Fruit fly (Drosophila melanogaster): ENCODE measurements around the gene Swip-1.

Gene Swip-1

dm6 chr2L:18945765-18946552 is 41.1 kb downstream of the Swip-1 start, which contains the start of gene CG46304:
CG46304 (plus strand) TSS chr2L:18946305.
- peak in 1 of 2 experiments; percentile 85 for TF ChIP-seq EcR (GFP tag; optimal IDR thresholded peaks at IDR 0.05)
- no peak for TF ChIP-seq psq (optimal IDR thresholded peaks at IDR 0.05)

- peak in 1 of 2 experiments; percentile 25 for TF ChIP-seq EcR (GFP tag; optimal IDR thresholded peaks at IDR 0.05)
- TF ChIP-seq Dll (optimal IDR thresholded peaks at IDR 0.05): peak; percentile 3
- TF ChIP-seq CG8478 (optimal IDR thresholded peaks at IDR 0.05): peak; percentile 75
- no peak for TF ChIP-seq pan (optimal IDR thresholded peaks at IDR 0.05)
- no peak for TF ChIP-seq usp (GFP tag; optimal IDR thresholded peaks at IDR 0.05)
- TF ChIP-seq psq (optimal IDR thresholded peaks at IDR 0.05): no peak
Measured at dm6 chr2L:18944175-18945012, 42.7 kb downstream of the Swip-1 start.

- TF ChIP-seq usp (GFP tag; optimal IDR thresholded peaks at IDR 0.05): no peak
- TF ChIP-seq psq (optimal IDR thresholded peaks at IDR 0.05): no peak
- no peak for TF ChIP-seq pan (optimal IDR thresholded peaks at IDR 0.05)
- TF ChIP-seq EcR (GFP tag; optimal IDR thresholded peaks at IDR 0.05): no peak
- TF ChIP-seq Dll (optimal IDR thresholded peaks at IDR 0.05): no peak
- TF ChIP-seq CG8478 (optimal IDR thresholded peaks at IDR 0.05): no peak
Measured at dm6 chr2L:18943797-18944174, 43.3 kb downstream of the Swip-1 start, which contains the start of gene ssp3. ssp3 (minus strand) TSS chr2L:18943960.

- TF ChIP-seq CG8478 (optimal IDR thresholded peaks at IDR 0.05) (no peak), usp (GFP tag; optimal IDR thresholded peaks at IDR 0.05) (no peak), pan (optimal IDR thresholded peaks at IDR 0.05) (no peak), EcR (GFP tag; optimal IDR thresholded peaks at IDR 0.05) (no peak), Dll (optimal IDR thresholded peaks at IDR 0.05) (no peak), psq (optimal IDR thresholded peaks at IDR 0.05) (no peak)
Measured at dm6 chr2L:18943309-18943708, 43.8 kb downstream of the Swip-1 start.

dm6 chr2L:18936056-18936455 is 51.0 kb downstream of the Swip-1 start:
- TF ChIP-seq CG8478 (optimal IDR thresholded peaks at IDR 0.05): peak; percentile 92
- no peak for TF ChIP-seq Dll (optimal IDR thresholded peaks at IDR 0.05)

- TF ChIP-seq usp (GFP tag; optimal IDR thresholded peaks at IDR 0.05) (no peak), CG8478 (optimal IDR thresholded peaks at IDR 0.05) (no peak), pan (optimal IDR thresholded peaks at IDR 0.05) (no peak), EcR (GFP tag; optimal IDR thresholded peaks at IDR 0.05) (no peak), psq (optimal IDR thresholded peaks at IDR 0.05) (no peak), Dll (optimal IDR thresholded peaks at IDR 0.05) (no peak)
Measured at dm6 chr2L:18934588-18934987, 52.5 kb downstream of the Swip-1 start.

- TF ChIP-seq psq (optimal IDR thresholded peaks at IDR 0.05): no peak
- TF ChIP-seq usp (GFP tag; optimal IDR thresholded peaks at IDR 0.05): no peak
- no peak for TF ChIP-seq CG8478 (optimal IDR thresholded peaks at IDR 0.05)
Measured at dm6 chr2L:18933867-18934266, 53.2 kb downstream of the Swip-1 start.

dm6 chr2L:18930352-18931122 is 56.5 kb downstream of the Swip-1 start:
- TF ChIP-seq usp (GFP tag; optimal IDR thresholded peaks at IDR 0.05): no peak
- no peak for TF ChIP-seq pan (optimal IDR thresholded peaks at IDR 0.05)
- no peak for TF ChIP-seq EcR (GFP tag; optimal IDR thresholded peaks at IDR 0.05)
- no peak for TF ChIP-seq CG8478 (optimal IDR thresholded peaks at IDR 0.05)
- TF ChIP-seq Dll (optimal IDR thresholded peaks at IDR 0.05): no peak
- TF ChIP-seq psq (optimal IDR thresholded peaks at IDR 0.05): no peak

dm6 chr2L:18929595-18929994 is 57.5 kb downstream of the Swip-1 start:
- TF ChIP-seq Dll (optimal IDR thresholded peaks at IDR 0.05) (no peak), usp (GFP tag; optimal IDR thresholded peaks at IDR 0.05) (no peak), psq (optimal IDR thresholded peaks at IDR 0.05) (no peak), EcR (GFP tag; optimal IDR thresholded peaks at IDR 0.05) (no peak), pan (optimal IDR thresholded peaks at IDR 0.05) (no peak), CG8478 (optimal IDR thresholded peaks at IDR 0.05) (no peak)

dm6 chr2L:18927891-18928290 is 59.2 kb downstream of the Swip-1 start:
- TF ChIP-seq Dll (optimal IDR thresholded peaks at IDR 0.05): no peak

Data from whole organism.